Fruit fly (Drosophila melanogaster) S2 (cell line): ENCODE measurements around the gene Sirt2.

Experiments
- CG8478 ChIP-seq: fragments of >200 bp; optimal IDR thresholded peaks from 2 replicates; lab custom pipeline; 2018
- CTCF ChIP-seq, 2 experiments: fragments of >200 bp; optimal IDR thresholded peaks; 2 replicates each; lab custom pipeline; 2018

The Sirt2 gene

dm6 chr3R:20317402-20318165 is 10.7 kb upstream of the Sirt2 start:
- TF ChIP-seq CTCF (optimal IDR thresholded peaks at IDR 0.05; lab: Kevin White, UChicago): no peak
- no peak for TF ChIP-seq CG8478 (lab: Kevin White, UChicago)

- TF ChIP-seq CG8478 (lab: Kevin White, UChicago) (no peak), CTCF (optimal IDR thresholded peaks at IDR 0.05; lab: Kevin White, UChicago) (no peak)
Measured at dm6 chr3R:20318166-20318690, 10.0 kb upstream of the Sirt2 start.

DNA sequence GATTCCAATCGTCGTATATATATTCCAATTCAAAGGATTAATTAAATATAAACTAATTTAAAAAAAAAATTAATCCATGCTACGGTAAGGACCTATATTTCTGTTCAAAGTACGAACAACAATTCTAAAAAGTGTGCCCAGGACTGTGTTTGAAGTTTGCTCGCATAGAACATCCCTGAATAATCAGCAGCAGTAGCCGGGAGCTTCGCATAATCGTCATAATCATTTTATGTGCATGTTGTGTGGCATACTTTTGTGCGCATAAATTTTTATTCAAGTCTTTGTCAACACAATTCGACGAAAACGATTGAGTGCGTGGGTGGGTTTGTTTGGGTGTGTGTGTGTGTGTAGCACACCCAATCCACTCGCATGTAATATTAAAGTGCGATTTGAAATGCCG is 4.4 kb downstream of the Sirt2 start:
- TF ChIP-seq CG8478 (lab: Kevin White, UChicago): no peak
- no peak for TF ChIP-seq CTCF (optimal IDR thresholded peaks at IDR 0.05; lab: Kevin White, UChicago)

- TF ChIP-seq CG8478 (lab: Kevin White, UChicago) (no peak), CTCF (optimal IDR thresholded peaks at IDR 0.05; lab: Kevin White, UChicago) (no peak)
Measured at dm6 chr3R:20338673-20339072, 10.4 kb downstream of the Sirt2 start, which contains the start of gene Ir92a. TSS of gene Ir92a (plus strand) at chr3R:20338973.

DNA sequence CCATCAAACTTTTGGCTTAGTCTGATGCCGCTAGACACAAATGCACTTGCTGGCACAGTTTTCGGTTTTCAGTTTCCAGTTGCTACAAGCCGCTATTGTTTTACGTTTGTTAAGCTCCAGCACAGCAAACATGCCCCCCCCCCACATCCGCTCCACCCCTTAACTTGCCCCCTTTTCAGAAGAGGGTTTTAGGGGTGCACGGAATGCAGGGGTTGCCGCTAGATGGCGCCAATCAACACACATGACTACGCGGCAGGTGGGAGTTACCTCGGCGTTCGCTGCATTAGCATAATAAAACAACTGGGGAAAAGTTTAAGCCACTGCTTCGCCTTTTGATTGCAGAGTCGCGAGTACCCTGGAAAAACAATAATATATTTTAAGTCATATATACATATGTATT is 18.6 kb downstream of the Sirt2 start:
- TF ChIP-seq CG8478 (lab: Kevin White, UChicago): no peak
- peak; percentile 62 to 63 for TF ChIP-seq CTCF (optimal IDR thresholded peaks at IDR 0.05; lab: Kevin White, UChicago)

dm6 chr3R:20350278-20350677 is 22.0 kb downstream of the Sirt2 start:
- TF ChIP-seq CG8478 (lab: Kevin White, UChicago): no peak
- no peak for TF ChIP-seq CTCF (optimal IDR thresholded peaks at IDR 0.05; lab: Kevin White, UChicago)

- TF ChIP-seq CTCF (optimal IDR thresholded peaks at IDR 0.05; lab: Kevin White, UChicago): no peak
- TF ChIP-seq CG8478 (lab: Kevin White, UChicago): no peak
Measured at dm6 chr3R:20360008-20360407, 31.7 kb downstream of the Sirt2 start, which contains the start of gene MtnC. TSS of gene MtnC (plus strand) at chr3R:20360308.
